Worm (Caenorhabditis elegans): Measurements from ENCODE around the gene cgp-1.

The cgp-1 gene

ce11 chrV:122750-123149, at the start of gene cgp-1:
Gene cgp-1 (minus strand): TSS chrV:122789.
- TF ChIP-seq unc-30 (tag; optimal IDR thresholded peaks at IDR 0.05), result no peak
- TF ChIP-seq snu-23 (GFP tag; optimal IDR thresholded peaks at IDR 0.05), result peak; percentile 9
- peak; percentile 75 for TF ChIP-seq blmp-1 (tag; optimal IDR thresholded peaks at IDR 0.05)
- peak; percentile 4 for TF ChIP-seq jun-1 (tag; optimal IDR thresholded peaks at IDR 0.05)
- no peak for TF ChIP-seq efl-3 (GFP tag; optimal IDR thresholded peaks at IDR 0.05)
- peak in 1 of 2 experiments; percentile 5 for TF ChIP-seq lin-35 (GFP tag; optimal IDR thresholded peaks at IDR 0.05)

ce11 chrV:172110-172509, 49.5 kb upstream of the cgp-1 start, which contains the start of gene cfap-36:
Gene cfap-36 (minus strand): TSS chrV:172210.
- TF ChIP-seq C34B4.2 (tag; optimal IDR thresholded peaks at IDR 0.05) (no peak), nhr-85 (tag) (peak; percentile 57)

ce11 chrV:166687-167086, 44.1 kb upstream of the cgp-1 start, which contains the start of gene Y108G3AL.2:
Gene Y108G3AL.2 (plus strand): TSS chrV:166987.
- TF ChIP-seq sox-4 (tag; optimal IDR thresholded peaks at IDR 0.05), result no peak
- no peak for TF ChIP-seq ceh-90 (tag; optimal IDR thresholded peaks at IDR 0.05)
- TF ChIP-seq vab-15 (tag; optimal IDR thresholded peaks at IDR 0.05), result no peak
- no peak for TF ChIP-seq lin-14 (GFP tag; optimal IDR thresholded peaks at IDR 0.05)
- TF ChIP-seq unc-130 (tag; optimal IDR thresholded peaks at IDR 0.05), result no peak
- no peak for TF ChIP-seq grh-1 (GFP tag; IDR thresholded peaks at IDR 0.05)
- TF ChIP-seq unc-30 (tag; optimal IDR thresholded peaks at IDR 0.05), result no peak
- no peak for TF ChIP-seq aly-2 (tag; optimal IDR thresholded peaks at IDR 0.05)
- TF ChIP-seq lin-15B (tag; optimal IDR thresholded peaks at IDR 0.05), result no peak
- no peak for TF ChIP-seq ztf-4 (tag; optimal IDR thresholded peaks at IDR 0.05)
- TF ChIP-seq sup-37 (GFP tag; optimal IDR thresholded peaks at IDR 0.05), result no peak
- TF ChIP-seq alr-1 (tag; optimal IDR thresholded peaks at IDR 0.05; ENCODE audit: borderline replicate concordance), result no peak
- no peak for TF ChIP-seq rnt-1 (tag; optimal IDR thresholded peaks at IDR 0.05)
- no peak for TF ChIP-seq xbp-1 (tag; optimal IDR thresholded peaks at IDR 0.05)

ce11 chrV:156044-156869, 33.7 kb upstream of the cgp-1 start, which contains the start of gene ttb-1:
Gene ttb-1 (plus strand): TSS chrV:156819.
- peak; percentile 32 for TF ChIP-seq C16A3.4 (tag; optimal IDR thresholded peaks at IDR 0.05)
- peak; percentile 91 to 97 (median 96) for TF ChIP-seq dpl-1 (GFP tag; optimal IDR thresholded peaks at IDR 0.05)
- peak; percentile 48 for TF ChIP-seq tbx-2 (tag; optimal IDR thresholded peaks at IDR 0.05)
- peak; percentile 72 for TF ChIP-seq ceh-90 (tag; optimal IDR thresholded peaks at IDR 0.05)
- peak; percentile 52 for TF ChIP-seq xbp-1 (tag; optimal IDR thresholded peaks at IDR 0.05)
- peak; percentile 28 for TF ChIP-seq fkh-8 (tag; optimal IDR thresholded peaks at IDR 0.05)
- TF ChIP-seq mdl-1 (tag; optimal IDR thresholded peaks at IDR 0.05), result peak in 1 of 2 experiments; percentile 43
- peak; percentile 26 for TF ChIP-seq lin-15B (tag; optimal IDR thresholded peaks at IDR 0.05)
- TF ChIP-seq sptf-1 (tag; optimal IDR thresholded peaks at IDR 0.05), result no peak
- peak; percentile 8 for TF ChIP-seq egl-13 (tag; optimal IDR thresholded peaks at IDR 0.05)
- peak; percentile 70 for TF ChIP-seq snu-23 (GFP tag; optimal IDR thresholded peaks at IDR 0.05)
- peak; percentile 44 for TF ChIP-seq swsn-7 (tag; optimal IDR thresholded peaks at IDR 0.05)
- no peak for TF ChIP-seq pag-3 (tag; optimal IDR thresholded peaks at IDR 0.05; ENCODE audit: borderline replicate concordance, insufficient read depth)
- TF ChIP-seq mep-1 (tag; optimal IDR thresholded peaks at IDR 0.05), result peak; percentile 55
- TF ChIP-seq nhr-77 (tag; optimal IDR thresholded peaks at IDR 0.05), result no peak
- no peak for TF ChIP-seq ceh-88 (GFP tag; IDR thresholded peaks at IDR 0.05)
- no peak for TF ChIP-seq Y116A8C.19 (tag; optimal IDR thresholded peaks at IDR 0.05; ENCODE audit: borderline replicate concordance)
- peak; percentile 58 for TF ChIP-seq aly-2 (tag; optimal IDR thresholded peaks at IDR 0.05)
- peak; percentile 37 for TF ChIP-seq blmp-1 (tag; optimal IDR thresholded peaks at IDR 0.05)
- TF ChIP-seq irx-1 (tag; optimal IDR thresholded peaks at IDR 0.05), result peak; percentile 68
- TF ChIP-seq F16B12.6 (tag; optimal IDR thresholded peaks at IDR 0.05), result peak; percentile 63
- no peak for TF ChIP-seq ces-1 (GFP tag; optimal IDR thresholded peaks at IDR 0.05)
- peak; percentile 59 for TF ChIP-seq skn-1 (tag; optimal IDR thresholded peaks at IDR 0.05)
- peak; percentile 27 for TF ChIP-seq fkh-4 (tag; optimal IDR thresholded peaks at IDR 0.05; ENCODE audit: borderline replicate concordance)
- peak; percentile 70 for TF ChIP-seq nhr-85 (tag)
- peak; percentile 46 to 95 for TF ChIP-seq efl-1 (optimal IDR thresholded peaks at IDR 0.05)
- TF ChIP-seq efl-1 (GFP tag; optimal IDR thresholded peaks at IDR 0.05 in 1 of 2), result peak; percentile 97 to 99
- no peak for TF ChIP-seq unc-130 (tag; optimal IDR thresholded peaks at IDR 0.05)
- peak; percentile 51 for TF ChIP-seq fos-1 (tag; optimal IDR thresholded peaks at IDR 0.05)
- TF ChIP-seq unc-86 (tag; optimal IDR thresholded peaks at IDR 0.05), result peak; percentile 38
- peak; percentile 74 for TF ChIP-seq nhr-71 (tag; optimal IDR thresholded peaks at IDR 0.05)
- peak; percentile 15; the same call in 1 of the 2 replicates for TF ChIP-seq isw-1 (GFP tag; IDR thresholded peaks at IDR 0.05)

Data from whole organism, L1 larva.